Worm (Caenorhabditis elegans) whole organism, young adult: ENCODE measurements around the gene fbxb-19.

Experiments
- B0035.1 ChIP-seq: sonication (generic microtip); optimal IDR thresholded peaks from 2 replicates; lab custom pipeline; 2016; ENCODE audit warnings: missing genetic modification characterization, mild to moderate bottlenecking, missing compliant biosample characterization, missing genotype, missing genetic modification reagents
- B0261.1 ChIP-seq: sonication (generic microtip); optimal IDR thresholded peaks from 2 replicates; lab custom pipeline; 2016; ENCODE audit warnings: mild to moderate bottlenecking, missing genetic modification characterization, moderate library complexity, missing compliant biosample characterization
- C06A6.2 ChIP-seq: fragments of 200-800 bp; sonication (Bioruptor generic); conservative IDR thresholded peaks from 2 replicates; pipeline ENCODE4 v1.3.6; 2022; ENCODE audit warnings: missing genetic modification characterization, missing compliant biosample characterization
- F33H1.4 ChIP-seq: fragments of 200-800 bp; sonication (Bioruptor generic); IDR thresholded peaks from 2 replicates; pipeline ENCODE4 v1.3.6; 2022; ENCODE audit warnings: missing genetic modification reagents, missing genetic modification characterization, missing compliant biosample characterization
- F57A8.1 ChIP-seq: fragments of 200-800 bp; sonication (Bioruptor generic); optimal IDR thresholded peaks from 2 replicates; lab custom pipeline; 2018; ENCODE audit warnings: mild to moderate bottlenecking, missing genetic modification characterization, moderate library complexity, missing compliant biosample characterization
- Y56A3A.18 ChIP-seq: fragments of 200-800 bp; sonication (Bioruptor generic); IDR thresholded peaks from 2 replicates; pipeline ENCODE4 v1.3.6; 2022; ENCODE audit warnings: missing genetic modification reagents, missing genetic modification characterization, missing compliant biosample characterization
- ZK185.1 ChIP-seq: sonication (generic microtip); optimal IDR thresholded peaks from 2 replicates; lab custom pipeline; 2016; ENCODE audit warnings: mild to moderate bottlenecking, missing genetic modification characterization, missing compliant biosample characterization; ENCODE audit not compliant: poor library complexity, severe bottlenecking
- akir-1 ChIP-seq: fragments of 200-800 bp; sonication (Bioruptor generic); optimal IDR thresholded peaks from 2 replicates; lab custom pipeline; 2018; ENCODE audit warnings: mild to moderate bottlenecking, missing genetic modification characterization, moderate library complexity, missing compliant biosample characterization
- ama-1 ChIP-seq, 3 experiments: fragments of 150-350 bp in 1 of 3; sonication (generic microtip) in 2 of 3; optimal IDR thresholded peaks; 2 replicates each; lab custom pipeline; 2014 to 2018; ENCODE audit warnings: missing biosample characterization in 2 of 3, missing genetic modification characterization in 2 of 3, missing genetic modification reagents in 2 of 3
- bed-1 ChIP-seq: fragments of 200-800 bp; sonication (Bioruptor generic); IDR thresholded peaks from 2 replicates; pipeline ENCODE4 v1.3.6; 2022; ENCODE audit warnings: missing genetic modification reagents, missing genetic modification characterization, missing compliant biosample characterization
- cebp-2 ChIP-seq: fragments of 200-800 bp; sonication (Bioruptor generic); IDR thresholded peaks from 2 replicates; pipeline ENCODE4 v1.3.6; 2022; ENCODE audit warnings: missing genetic modification characterization, missing compliant biosample characterization
- ceh-40 ChIP-seq: fragments of 200-800 bp; sonication (Bioruptor generic); IDR thresholded peaks from 2 replicates; pipeline ENCODE4 v1.3.6; 2022; ENCODE audit warnings: missing genetic modification characterization, missing compliant biosample characterization
- ceh-58 ChIP-seq: fragments of 200-800 bp; sonication (Bioruptor generic); IDR thresholded peaks from 2 replicates; pipeline ENCODE4 v1.3.6; 2022; ENCODE audit warnings: missing genetic modification characterization, missing compliant biosample characterization
- dox-1 ChIP-seq: fragments of 200-800 bp; sonication (Bioruptor generic); IDR thresholded peaks from 2 replicates; pipeline ENCODE4 v1.3.6; 2022; ENCODE audit warnings: missing genetic modification reagents, missing genetic modification characterization, missing compliant biosample characterization
- dpff-1 ChIP-seq: sonication (generic microtip); optimal IDR thresholded peaks from 2 replicates; lab custom pipeline; 2017; ENCODE audit warnings: mild to moderate bottlenecking, missing genetic modification characterization, missing compliant biosample characterization
- fkh-3 ChIP-seq: sonication (generic microtip); optimal IDR thresholded peaks from 2 replicates; lab custom pipeline; 2016; ENCODE audit warnings: mild to moderate bottlenecking, missing genetic modification characterization, missing compliant biosample characterization
- gei-17 ChIP-seq: fragments of 200-800 bp; sonication (Bioruptor generic); optimal IDR thresholded peaks from 2 replicates; lab custom pipeline; 2018; ENCODE audit warnings: mild to moderate bottlenecking, missing genetic modification characterization, missing compliant biosample characterization
- hmg-1.2 ChIP-seq: fragments of 200-800 bp; sonication (Bioruptor generic); IDR thresholded peaks from 2 replicates; pipeline ENCODE4 v1.3.6; 2022; ENCODE audit warnings: missing genetic modification reagents, missing genetic modification characterization, missing compliant biosample characterization
- hsf-1 ChIP-seq: fragments of 200-800 bp; sonication (Bioruptor generic); IDR thresholded peaks from 2 replicates; pipeline ENCODE4 v1.3.6; 2022; ENCODE audit warnings: missing genetic modification reagents, missing genetic modification characterization, missing compliant biosample characterization
- lin-35 ChIP-seq, 3 experiments: fragments of 150-350 bp in 2 of 3; sonication (generic microtip) in 1 of 3; optimal IDR thresholded peaks; 2 replicates each; lab custom pipeline; 2014 to 2018; ENCODE audit warnings: missing biosample characterization in 3 of 3, missing genetic modification characterization in 3 of 3, missing genetic modification reagents in 3 of 3
- lin-40 ChIP-seq: sonication (generic microtip); optimal IDR thresholded peaks from 2 replicates; lab custom pipeline; 2016; ENCODE audit warnings: missing genetic modification characterization, mild to moderate bottlenecking, missing compliant biosample characterization, missing genotype, missing genetic modification reagents
- lir-1 ChIP-seq: fragments of 200-800 bp; sonication (Bioruptor generic); conservative IDR thresholded peaks from 2 replicates; pipeline ENCODE4 v1.3.6; 2022; ENCODE audit warnings: missing genetic modification reagents, missing genetic modification characterization, missing compliant biosample characterization
- madf-10 ChIP-seq: sonication (generic microtip); optimal IDR thresholded peaks from 2 replicates; lab custom pipeline; 2016; ENCODE audit warnings: mild to moderate bottlenecking, missing genetic modification characterization, missing compliant biosample characterization
- nhr-179 ChIP-seq: sonication (generic microtip); optimal IDR thresholded peaks from 2 replicates; lab custom pipeline; 2016; ENCODE audit warnings: mild to moderate bottlenecking, missing genetic modification characterization, missing compliant biosample characterization
- nhr-80 ChIP-seq: sonication (generic microtip); optimal IDR thresholded peaks from 2 replicates; lab custom pipeline; 2016; ENCODE audit warnings: missing genetic modification characterization, missing compliant biosample characterization
- pha-4 ChIP-seq: fragments of 150-350 bp; sonication (generic microtip); optimal IDR thresholded peaks from 2 replicates; lab custom pipeline; 2014; ENCODE audit warnings: missing biosample characterization, missing genetic modification reagents, missing genetic modification characterization
- snpc-4 ChIP-seq, 5 experiments: fragments of 150-350 bp in 1 of 5; sonication (generic microtip) in 4 of 5; optimal IDR thresholded peaks; 2 replicates each; lab custom pipeline; 2014 to 2018; ENCODE audit warnings: missing genetic modification characterization in 5 of 5, missing biosample characterization in 3 of 5, antibody characterized with exemption in 2 of 5, mild to moderate bottlenecking in 2 of 5, missing compliant biosample characterization in 2 of 5, missing genotype in 2 of 5, moderate library complexity in 2 of 5, missing genetic modification reagents in 1 of 5
- tbx-9 ChIP-seq: sonication (generic microtip); optimal IDR thresholded peaks from 2 replicates; lab custom pipeline; 2016; ENCODE audit warnings: borderline replicate concordance, missing genetic modification characterization, inconsistent platforms, missing compliant biosample characterization
- unc-62 ChIP-seq: fragments of 150-350 bp; optimal IDR thresholded peaks from 2 replicates; lab custom pipeline; 2014; ENCODE audit warnings: missing biosample characterization, missing genetic modification reagents, missing genetic modification characterization
- zfh-2 ChIP-seq: fragments of 200-800 bp; sonication (Bioruptor generic); conservative IDR thresholded peaks from 2 replicates; pipeline ENCODE4 v1.3.6; 2022; ENCODE audit warnings: missing genetic modification reagents, missing genetic modification characterization, missing compliant biosample characterization
- ztf-28 ChIP-seq: fragments of 200-800 bp; sonication (Bioruptor generic); IDR thresholded peaks from 2 replicates; pipeline ENCODE4 v1.3.6; 2022; ENCODE audit warnings: missing genetic modification reagents, missing genetic modification characterization, missing compliant biosample characterization

The fbxb-19 gene

ce11 chrII:1731932-1732331 lies 43.0 kb upstream of the fbxb-19 start, which contains the start of gene ceh-82 (continued):
- TF ChIP-seq lin-40 (tag; lab: Kevin White, UChicago) (no peak), lin-35 (GFP tag; optimal IDR thresholded peaks at IDR 0.05; lab: Kevin White, UChicago) (no peak), Y56A3A.18 (GFP tag; lab: Robert Waterston, UW) (no peak)

ce11 chrII:1730103-1730502 lies 41.1 kb upstream of the fbxb-19 start, which contains the start of gene ceh-81:
TSS of gene ceh-81 (plus strand) at chrII:1730403.
- TF ChIP-seq B0261.1 (tag; lab: Kevin White, UChicago): no peak
- no peak for TF ChIP-seq dox-1 (GFP tag; lab: Robert Waterston, UW)
- no peak for TF ChIP-seq unc-62 (GFP tag; lab: Kevin White, UChicago)

- TF ChIP-seq bed-1 (GFP tag; lab: Robert Waterston, UW) (no peak), hmg-1.2 (GFP tag; lab: Robert Waterston, UW) (peak; percentile 30; the same call in 1 of the 2 replicates), F33H1.4 (GFP tag; lab: Robert Waterston, UW) (no peak), pha-4 (tag; lab: Kevin White, UChicago) (no peak), dpff-1 (tag; lab: Kevin White, UChicago) (no peak), C06A6.2 (GFP tag; lab: Robert Waterston, UW) (no peak), snpc-4 (GFP tag; optimal IDR thresholded peaks at IDR 0.05; lab: Kevin White, UChicago) (no peak), snpc-4 (tag; optimal IDR thresholded peaks at IDR 0.05; lab: Kevin White, UChicago) (no peak), dox-1 (GFP tag; lab: Robert Waterston, UW) (peak; percentile 37; the same call in 1 of the 2 replicates), B0035.1 (tag; lab: Kevin White, UChicago) (no peak), zfh-2 (GFP tag; lab: Robert Waterston, UW) (no peak), hsf-1 (no peak), ama-1 (optimal IDR thresholded peaks at IDR 0.05; lab: Kevin White, UChicago) (no peak), ama-1 (GFP tag; optimal IDR thresholded peaks at IDR 0.05; lab: Kevin White, UChicago) (no peak), fkh-3 (tag; lab: Kevin White, UChicago) (no peak), ceh-58 (GFP tag; lab: Robert Waterston, UW) (no peak), ceh-40 (GFP tag; lab: Robert Waterston, UW) (no peak), F57A8.1 (GFP tag; lab: Kevin White, UChicago) (no peak), nhr-80 (tag; lab: Kevin White, UChicago) (peak; percentile 83), madf-10 (tag; lab: Kevin White, UChicago) (no peak), nhr-179 (no peak), lir-1 (GFP tag; lab: Robert Waterston, UW) (no peak), ZK185.1 (tag; lab: Kevin White, UChicago) (no peak)
Measured at ce11 chrII:1728253-1728652, 39.3 kb upstream of the fbxb-19 start, which contains the start of gene btb-9. TSS of gene btb-9 (plus strand) at chrII:1728506.

ce11 chrII:1725735-1726134 lies 36.8 kb upstream of the fbxb-19 start, which contains the start of gene F45C12.17:
TSS of gene F45C12.17 (plus strand) at chrII:1726111.
- no peak for TF ChIP-seq tbx-9
- TF ChIP-seq cebp-2: no peak
- no peak for TF ChIP-seq lin-35 (GFP tag; optimal IDR thresholded peaks at IDR 0.05; lab: Kevin White, UChicago)

ce11 chrII:1724314-1724713 lies 35.3 kb upstream of the fbxb-19 start, which contains the start of gene fbxb-11:
TSS of gene fbxb-11 (plus strand) at chrII:1724614.
- TF ChIP-seq ztf-28 (no peak), gei-17 (GFP tag; lab: Kevin White, UChicago) (no peak), akir-1 (GFP tag; lab: Kevin White, UChicago) (no peak)
- TF ChIP-seq, all 124 proteins: peak for 0
